Worm (Caenorhabditis elegans) whole organism, L1 larva: ENCODE data around the gene C44B9.2.

Experiments
- C16A3.4 ChIP-seq: fragments of 150-350 bp; optimal IDR thresholded peaks from 2 replicates; lab custom pipeline; 2014; ENCODE audit warnings: missing biosample characterization, missing genetic modification characterization
- ceh-8 ChIP-seq: fragments of 200-800 bp; sonication (Bioruptor generic); optimal IDR thresholded peaks from 2 replicates; lab custom pipeline; 2018; ENCODE audit warnings: mild to moderate bottlenecking, missing genetic modification characterization, moderate library complexity, missing compliant biosample characterization
- ceh-82 ChIP-seq, 3 experiments: fragments of 150-350 bp in 1 of 3; sonication (generic microtip) in 2 of 3; optimal IDR thresholded peaks; 2 replicates each; lab custom pipeline; 2014 to 2017; ENCODE audit warnings: missing biosample characterization in 3 of 3, missing genetic modification characterization in 3 of 3
- dpl-1 ChIP-seq, 3 experiments: fragments of 150-350 bp in 2 of 3; sonication (generic microtip) in 1 of 3; optimal IDR thresholded peaks; 2 replicates each; lab custom pipeline; 2014 to 2017; ENCODE audit warnings: missing biosample characterization in 3 of 3, missing genetic modification characterization in 3 of 3, missing genetic modification reagents in 3 of 3
- dsc-1 ChIP-seq: sonication (generic microtip); optimal IDR thresholded peaks from 2 replicates; lab custom pipeline; 2016; ENCODE audit warnings: mild to moderate bottlenecking, missing genetic modification characterization, missing compliant biosample characterization
- efl-1 ChIP-seq, 4 experiments: fragments of 150-350 bp; optimal IDR thresholded peaks in 3 of 4; peaks in 1 of 4; 1 replicate in 1 of 4; 2 replicates in 3 of 4; lab custom pipeline; 2014; ENCODE audit warnings: missing biosample characterization in 2 of 4, missing genetic modification characterization in 2 of 4, missing genetic modification reagents in 2 of 4
- egl-13 ChIP-seq: sonication (generic microtip); optimal IDR thresholded peaks from 2 replicates; lab custom pipeline; 2016; ENCODE audit warnings: missing genotype, missing genetic modification reagents, missing genetic modification characterization, missing compliant biosample characterization
- fkh-4 ChIP-seq: sonication (generic microtip); optimal IDR thresholded peaks from 2 replicates; lab custom pipeline; 2016; ENCODE audit warnings: missing compliant biosample characterization, missing genetic modification characterization, borderline replicate concordance
- irx-1 ChIP-seq: sonication (generic microtip); optimal IDR thresholded peaks from 2 replicates; lab custom pipeline; 2016; ENCODE audit warnings: missing genetic modification characterization, missing compliant biosample characterization
- lin-13 ChIP-seq: fragments of 150-350 bp; optimal IDR thresholded peaks from 2 replicates; lab custom pipeline; 2014; ENCODE audit warnings: missing biosample characterization, missing genetic modification reagents, missing genetic modification characterization
- lin-15B ChIP-seq: fragments of 150-350 bp; sonication (generic microtip); optimal IDR thresholded peaks from 3 replicates; lab custom pipeline; 2014; ENCODE audit warnings: missing biosample characterization, missing genetic modification characterization
- lin-35 ChIP-seq, 2 experiments: fragments of 150-350 bp; optimal IDR thresholded peaks; 2 replicates each; lab custom pipeline; 2014; ENCODE audit warnings: missing biosample characterization in 2 of 2, missing genetic modification characterization in 2 of 2, missing genetic modification reagents in 2 of 2
- lin-39 ChIP-seq: fragments of 150-350 bp; optimal IDR thresholded peaks from 2 replicates; lab custom pipeline; 2014; ENCODE audit warnings: missing biosample characterization, missing genetic modification reagents, missing genetic modification characterization
- lsy-2 ChIP-seq, 2 experiments: fragments of 150-350 bp; optimal IDR thresholded peaks; 2 replicates each; lab custom pipeline; 2014; ENCODE audit warnings: missing biosample characterization in 2 of 2, missing genetic modification characterization in 2 of 2
- mep-1 ChIP-seq: fragments of 150-350 bp; optimal IDR thresholded peaks from 2 replicates; lab custom pipeline; 2014; ENCODE audit warnings: missing biosample characterization, missing genetic modification characterization
- nhr-20 ChIP-seq: sonication (generic microtip); optimal IDR thresholded peaks from 2 replicates; lab custom pipeline; 2016; ENCODE audit warnings: mild to moderate bottlenecking, missing genetic modification characterization, missing compliant biosample characterization
- nhr-237 ChIP-seq: fragments of 150-350 bp; optimal IDR thresholded peaks from 2 replicates; lab custom pipeline; 2014; ENCODE audit warnings: missing biosample characterization, missing genetic modification characterization
- nhr-28 ChIP-seq: fragments of 150-350 bp; optimal IDR thresholded peaks from 2 replicates; lab custom pipeline; 2014; ENCODE audit warnings: missing biosample characterization, missing genetic modification characterization
- nhr-76 ChIP-seq: sonication (generic microtip); optimal IDR thresholded peaks from 2 replicates; lab custom pipeline; 2017; ENCODE audit warnings: missing biosample characterization, missing genetic modification characterization
- nhr-77 ChIP-seq: fragments of 150-350 bp; optimal IDR thresholded peaks from 2 replicates; lab custom pipeline; 2014; ENCODE audit warnings: missing biosample characterization, missing genetic modification characterization
- nhr-84 ChIP-seq: sonication (generic microtip); optimal IDR thresholded peaks from 2 replicates; lab custom pipeline; 2017; ENCODE audit warnings: missing biosample characterization, missing genetic modification characterization
- nhr-85 ChIP-seq: sonication (generic microtip); peaks from one replicate; lab custom pipeline; 2016; ENCODE audit warnings: missing genetic modification characterization, inconsistent platforms, missing compliant biosample characterization
- rnt-1 ChIP-seq: sonication (generic microtip); optimal IDR thresholded peaks from 2 replicates; lab custom pipeline; 2016; ENCODE audit warnings: mild to moderate bottlenecking, missing genetic modification characterization, moderate library complexity, missing compliant biosample characterization
- snpc-4 ChIP-seq: fragments of 150-350 bp; optimal IDR thresholded peaks from 2 replicates; lab custom pipeline; 2014; ENCODE audit warnings: missing biosample characterization, missing genetic modification characterization
- snu-23 ChIP-seq: sonication (generic microtip); optimal IDR thresholded peaks from 2 replicates; lab custom pipeline; 2016; ENCODE audit warnings: missing genetic modification characterization, missing compliant biosample characterization
- sptf-1 ChIP-seq: fragments of 150-350 bp; optimal IDR thresholded peaks from 2 replicates; lab custom pipeline; 2014; ENCODE audit warnings: missing biosample characterization, missing genetic modification characterization
- sup-37 ChIP-seq: fragments of 200-800 bp; sonication (Bioruptor generic); optimal IDR thresholded peaks from 2 replicates; lab custom pipeline; 2018; ENCODE audit warnings: mild to moderate bottlenecking, missing genetic modification characterization, missing compliant biosample characterization
- swsn-7 ChIP-seq: sonication (generic microtip); optimal IDR thresholded peaks from 2 replicates; lab custom pipeline; 2016; ENCODE audit warnings: missing genetic modification characterization, missing compliant biosample characterization
- vab-15 ChIP-seq: sonication (generic microtip); optimal IDR thresholded peaks from 2 replicates; lab custom pipeline; 2017; ENCODE audit warnings: missing genotype, mild to moderate bottlenecking, missing genetic modification characterization, missing compliant biosample characterization
- xbp-1 ChIP-seq: sonication (generic microtip); optimal IDR thresholded peaks from 2 replicates; lab custom pipeline; 2016; ENCODE audit warnings: missing genetic modification characterization, missing compliant biosample characterization

Gene C44B9.2

ce11 chrIII:10868653-10869392 lies 6.4 kb upstream of the C44B9.2 start, which contains the start of the genes cey-4 and vps-50:
Gene cey-4 (minus strand): TSS chrIII:10868703.
Gene vps-50 (plus strand): TSS chrIII:10869193.
- no peak for TF ChIP-seq sptf-1 (tag; lab: Kevin White, UChicago)
- peak; percentile 6 for TF ChIP-seq nhr-85 (tag; lab: Kevin White, UChicago)
- TF ChIP-seq lin-13 (GFP tag; lab: Kevin White, UChicago) = peak; percentile 22
- TF ChIP-seq irx-1 (tag; lab: Kevin White, UChicago) = no peak
- TF ChIP-seq efl-1 (optimal IDR thresholded peaks at IDR 0.05; lab: Kevin White, UChicago) = peak; percentile 51 to 60
- TF ChIP-seq efl-1 (GFP tag; optimal IDR thresholded peaks at IDR 0.05 in 1 of 2; lab: Kevin White, UChicago) = peak; percentile 45 to 95
- no peak for TF ChIP-seq nhr-237 (tag; lab: Kevin White, UChicago)
- peak; percentile 18 to 55 for TF ChIP-seq lin-35 (GFP tag; optimal IDR thresholded peaks at IDR 0.05; lab: Kevin White, UChicago)
- peak; percentile 40 for TF ChIP-seq snu-23 (GFP tag; lab: Kevin White, UChicago)
- peak; percentile 32 for TF ChIP-seq rnt-1 (tag; lab: Kevin White, UChicago)
- peak; percentile 22 for TF ChIP-seq xbp-1 (tag; lab: Kevin White, UChicago)
- TF ChIP-seq C16A3.4 (tag; lab: Kevin White, UChicago) = peak; percentile 62
- TF ChIP-seq lin-15B = peak; percentile 8
- TF ChIP-seq ceh-82 (tag; optimal IDR thresholded peaks at IDR 0.05; lab: Kevin White, UChicago) = peak in 1 of 3 experiments; percentile 29
- no peak for TF ChIP-seq nhr-77 (tag; lab: Kevin White, UChicago)
- TF ChIP-seq dpl-1 (GFP tag; optimal IDR thresholded peaks at IDR 0.05; lab: Kevin White, UChicago) = peak; percentile 28 to 66 (median 47)
- TF ChIP-seq snpc-4 = peak; percentile 2
- peak; percentile 41 to 67 for TF ChIP-seq lsy-2 (tag; optimal IDR thresholded peaks at IDR 0.05; lab: Kevin White, UChicago)
- peak; percentile 18 for TF ChIP-seq dsc-1 (tag; lab: Kevin White, UChicago)

ce11 chrIII:10869595-10869994 lies 5.6 kb upstream of the C44B9.2 start:
- TF ChIP-seq lin-39 = no peak
- TF ChIP-seq efl-1 (optimal IDR thresholded peaks at IDR 0.05; lab: Kevin White, UChicago) = no peak
- peak in 1 of 2 experiments; percentile 80 for TF ChIP-seq efl-1 (GFP tag; optimal IDR thresholded peaks at IDR 0.05 in 1 of 2; lab: Kevin White, UChicago)
- TF ChIP-seq, all 84 proteins: peak for 1

DNA sequence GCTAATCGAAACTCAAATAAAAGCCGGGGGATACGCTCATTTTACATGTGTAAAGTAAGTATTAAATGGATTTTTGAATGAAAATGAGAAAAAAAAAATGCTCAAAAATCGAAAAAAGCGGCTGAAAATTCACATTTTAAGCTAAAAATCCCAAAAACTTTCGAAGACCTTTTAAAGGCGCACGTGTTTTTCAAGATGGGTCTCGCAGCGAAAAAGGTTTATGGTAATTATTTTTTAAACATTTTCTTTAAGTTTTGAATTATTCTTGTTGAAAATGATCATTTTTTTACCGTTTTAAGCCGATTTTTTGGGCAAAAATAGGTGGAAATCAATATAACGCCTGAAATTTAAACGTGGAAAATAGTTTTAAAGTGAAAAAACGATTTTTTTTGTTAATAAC lies 5.1 kb upstream of the C44B9.2 start:
- TF ChIP-seq mep-1 (tag; lab: Kevin White, UChicago) (no peak), nhr-84 (tag; lab: Kevin White, UChicago) (no peak), nhr-28 (tag; lab: Kevin White, UChicago) (no peak), dsc-1 (tag; lab: Kevin White, UChicago) (no peak), nhr-76 (tag; lab: Kevin White, UChicago) (no peak), sup-37 (GFP tag; lab: Kevin White, UChicago) (no peak), egl-13 (tag; lab: Kevin White, UChicago) (no peak), swsn-7 (no peak), nhr-20 (no peak)
- TF ChIP-seq, all 84 proteins: peak for 0

DNA sequence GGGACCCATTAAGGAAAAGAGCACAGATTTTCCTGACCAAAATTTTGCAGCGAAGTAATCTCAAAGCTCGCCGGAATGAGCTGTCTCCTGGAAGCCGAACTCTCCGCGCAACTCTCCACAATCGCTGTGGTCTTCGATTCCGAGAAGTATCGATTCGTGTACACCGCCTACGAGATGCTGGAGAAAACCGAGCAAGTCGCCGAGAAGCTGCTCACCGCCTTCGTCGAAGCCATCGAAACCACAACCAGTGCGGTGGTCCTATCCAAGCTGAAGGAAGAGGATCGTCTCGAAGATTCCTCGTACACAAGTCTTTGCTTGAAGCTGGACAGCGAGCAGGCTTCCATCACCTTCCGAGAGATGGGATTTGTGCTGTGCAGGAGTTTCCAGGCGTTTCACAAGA lies 4.4 kb upstream of the C44B9.2 start:
- TF ChIP-seq efl-1 (optimal IDR thresholded peaks at IDR 0.05; lab: Kevin White, UChicago) (no peak), efl-1 (GFP tag; optimal IDR thresholded peaks at IDR 0.05 in 1 of 2; lab: Kevin White, UChicago) (peak in 1 of 2 experiments; percentile 8), vab-15 (tag; lab: Kevin White, UChicago) (no peak), ceh-8 (GFP tag; lab: Kevin White, UChicago) (no peak)

DNA sequence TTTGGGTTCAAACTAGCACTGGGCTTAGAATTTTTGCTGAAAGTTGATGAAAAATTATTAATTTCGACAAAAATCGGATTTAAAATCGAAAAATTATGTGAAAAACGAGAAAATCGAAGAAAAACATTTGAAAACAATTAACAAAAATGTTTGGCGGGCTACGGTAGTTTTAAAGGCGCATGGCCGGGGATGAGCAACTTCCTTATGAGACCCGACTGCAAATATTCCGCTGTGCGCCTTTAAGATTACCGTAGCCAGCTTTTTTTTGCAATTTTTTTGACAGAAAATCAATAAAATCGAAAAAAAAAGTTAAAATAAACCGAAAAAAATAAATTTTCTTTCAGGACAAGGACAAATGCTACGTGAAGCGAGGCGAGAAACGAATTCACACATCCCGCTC lies 2.3 kb downstream of the C44B9.2 start:
- TF ChIP-seq fkh-4 (tag; lab: Kevin White, UChicago) = no peak
- no peak for TF ChIP-seq efl-1 (optimal IDR thresholded peaks at IDR 0.05; lab: Kevin White, UChicago)
- TF ChIP-seq efl-1 (GFP tag; optimal IDR thresholded peaks at IDR 0.05 in 1 of 2; lab: Kevin White, UChicago) = peak in 1 of 2 experiments; percentile 22
